Worm (Caenorhabditis elegans): ENCODE results near the gene T23G5.3.

The T23G5.3 gene

ce11 chrIII:9256961-9257360 is 25.9 kb upstream of the T23G5.3 start, which contains the start of gene M01A8.1:
Gene M01A8.1 (plus strand): TSS chrIII:9257261.
- no peak for TF ChIP-seq M03D4.4 (tag; optimal IDR thresholded peaks at IDR 0.05)
- no peak for TF ChIP-seq ceh-83 (GFP tag; optimal IDR thresholded peaks at IDR 0.05)
- no peak for TF ChIP-seq sem-2 (GFP tag; optimal IDR thresholded peaks at IDR 0.05)
- no peak for TF ChIP-seq ztf-11 (tag; optimal IDR thresholded peaks at IDR 0.05)
- no peak for TF ChIP-seq sptf-1 (tag; optimal IDR thresholded peaks at IDR 0.05)
- no peak for TF ChIP-seq drap-1 (GFP tag; optimal IDR thresholded peaks at IDR 0.05)
- TF ChIP-seq elt-3 (tag; optimal IDR thresholded peaks at IDR 0.05): no peak
- TF ChIP-seq ham-2 (GFP tag; optimal IDR thresholded peaks at IDR 0.05): no peak
- TF ChIP-seq flh-1 (GFP tag; optimal IDR thresholded peaks at IDR 0.05): no peak
- no peak for TF ChIP-seq nhr-2 (tag; optimal IDR thresholded peaks at IDR 0.05)
- no peak for TF ChIP-seq mab-5 (tag; optimal IDR thresholded peaks at IDR 0.05)
- TF ChIP-seq mep-1 (tag; optimal IDR thresholded peaks at IDR 0.05): no peak
- no peak for TF ChIP-seq nhr-237 (tag; optimal IDR thresholded peaks at IDR 0.05)
- no peak for TF ChIP-seq unc-62 (GFP tag; optimal IDR thresholded peaks at IDR 0.05)
- no peak for TF ChIP-seq unc-39 (tag; optimal IDR thresholded peaks at IDR 0.05)
- no peak for TF ChIP-seq bed-3 (GFP tag; optimal IDR thresholded peaks at IDR 0.05)
- TF ChIP-seq nhr-12 (tag; optimal IDR thresholded peaks at IDR 0.05): no peak
- TF ChIP-seq pha-4 (tag; optimal IDR thresholded peaks at IDR 0.05): no peak
- TF ChIP-seq blmp-1 (tag; optimal IDR thresholded peaks at IDR 0.05): no peak

ce11 chrIII:9255801-9256200 is 24.7 kb upstream of the T23G5.3 start:
- TF ChIP-seq pha-4 (tag; optimal IDR thresholded peaks at IDR 0.05) (no peak), blmp-1 (tag; optimal IDR thresholded peaks at IDR 0.05) (no peak)

- no peak for TF ChIP-seq nhr-237 (tag; optimal IDR thresholded peaks at IDR 0.05)
- TF ChIP-seq cnd-1 (tag; optimal IDR thresholded peaks at IDR 0.05): no peak
- no peak for TF ChIP-seq sptf-1 (tag; optimal IDR thresholded peaks at IDR 0.05)
- no peak for TF ChIP-seq blmp-1 (tag; optimal IDR thresholded peaks at IDR 0.05)
- TF ChIP-seq bed-3 (GFP tag; optimal IDR thresholded peaks at IDR 0.05): no peak
- no peak for TF ChIP-seq tbx-8 (GFP tag; optimal IDR thresholded peaks at IDR 0.05)
- TF ChIP-seq ham-2 (GFP tag; optimal IDR thresholded peaks at IDR 0.05): no peak
- no peak for TF ChIP-seq elt-3 (tag; optimal IDR thresholded peaks at IDR 0.05)
- TF ChIP-seq snpc-4 (tag; optimal IDR thresholded peaks at IDR 0.05): no peak
- TF ChIP-seq lsy-2 (tag; optimal IDR thresholded peaks at IDR 0.05): no peak
- no peak for TF ChIP-seq unc-39 (tag; optimal IDR thresholded peaks at IDR 0.05)
- TF ChIP-seq sem-2 (GFP tag; optimal IDR thresholded peaks at IDR 0.05): no peak
- no peak for TF ChIP-seq mep-1 (tag; optimal IDR thresholded peaks at IDR 0.05)
- TF ChIP-seq mab-5 (tag; optimal IDR thresholded peaks at IDR 0.05): no peak
- TF ChIP-seq ceh-39 (tag; optimal IDR thresholded peaks at IDR 0.05): no peak
Observed at ce11 chrIII:9254988-9255387, 23.9 kb upstream of the T23G5.3 start.

DNA sequence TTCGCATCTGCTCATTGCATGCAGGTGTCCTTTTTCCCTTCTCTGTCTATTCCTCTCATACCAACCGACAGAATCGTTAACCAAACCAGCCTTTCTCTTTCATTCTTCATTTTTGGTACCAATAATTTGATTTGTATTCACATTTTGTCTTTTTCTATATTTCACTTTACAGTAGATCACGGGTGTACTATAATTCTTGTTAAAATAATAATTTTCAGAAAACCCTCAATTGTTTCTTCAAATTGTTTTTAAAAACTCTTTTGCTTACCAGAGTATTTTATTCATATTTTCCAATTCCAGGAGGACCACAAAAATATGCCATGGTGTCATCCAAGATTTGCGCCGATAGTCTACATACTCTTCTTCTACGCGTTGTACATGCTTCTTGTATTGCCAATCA is 19.7 kb upstream of the T23G5.3 start, which contains the start of gene T02C1.2:
T02C1.2 (plus strand) TSS at position 301 of the 400 bp plus-strand sequence.
- no peak for TF ChIP-seq mep-1 (tag; optimal IDR thresholded peaks at IDR 0.05)
- TF ChIP-seq ces-1 (GFP tag; optimal IDR thresholded peaks at IDR 0.05): peak; percentile 6

DNA sequence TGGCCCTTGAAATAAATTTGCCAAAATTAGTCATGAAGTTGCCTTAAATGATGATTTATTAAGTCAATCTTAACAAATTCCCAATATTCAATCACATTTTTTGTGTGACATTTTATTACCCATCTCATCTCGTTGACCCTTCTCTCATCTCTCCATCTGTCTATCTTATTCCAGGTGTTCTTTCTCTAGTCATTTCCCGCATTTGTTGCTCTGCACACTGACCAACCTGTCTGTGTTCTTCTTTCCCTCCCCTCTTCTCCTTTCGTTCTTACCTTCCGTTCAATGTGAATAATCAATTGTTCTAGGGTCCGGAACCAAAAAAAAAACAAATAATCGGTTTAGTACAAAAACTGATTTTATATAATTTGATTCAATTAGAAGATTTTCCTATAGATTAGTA is 16.1 kb upstream of the T23G5.3 start, which contains the start of gene T02C1.1:
T02C1.1 (plus strand) TSS at position 305 of the 400 bp plus-strand sequence.
- TF ChIP-seq ceh-43 (GFP tag; optimal IDR thresholded peaks at IDR 0.05): no peak
- no peak for TF ChIP-seq lin-32 (GFP tag; optimal IDR thresholded peaks at IDR 0.05)
- no peak for TF ChIP-seq ceh-83 (GFP tag; optimal IDR thresholded peaks at IDR 0.05)
- TF ChIP-seq nhr-76 (tag; optimal IDR thresholded peaks at IDR 0.05): no peak
- no peak for TF ChIP-seq sem-2 (GFP tag; optimal IDR thresholded peaks at IDR 0.05)
- no peak for TF ChIP-seq unc-62 (GFP tag; optimal IDR thresholded peaks at IDR 0.05)
- no peak for TF ChIP-seq drap-1 (GFP tag; optimal IDR thresholded peaks at IDR 0.05)
- TF ChIP-seq nhr-12 (tag; optimal IDR thresholded peaks at IDR 0.05): no peak
- no peak for TF ChIP-seq ces-1 (GFP tag; optimal IDR thresholded peaks at IDR 0.05)
- TF ChIP-seq mep-1 (tag; optimal IDR thresholded peaks at IDR 0.05): no peak
- no peak for TF ChIP-seq ham-2 (GFP tag; optimal IDR thresholded peaks at IDR 0.05)
- no peak for TF ChIP-seq M03D4.4 (tag; optimal IDR thresholded peaks at IDR 0.05)
- peak; percentile 4 for TF ChIP-seq hlh-1 (tag; optimal IDR thresholded peaks at IDR 0.05)
- TF ChIP-seq nhr-2 (tag; optimal IDR thresholded peaks at IDR 0.05): peak; percentile 62
- no peak for TF ChIP-seq tbx-8 (GFP tag; optimal IDR thresholded peaks at IDR 0.05)
- no peak for TF ChIP-seq ztf-11 (tag; optimal IDR thresholded peaks at IDR 0.05)

DNA sequence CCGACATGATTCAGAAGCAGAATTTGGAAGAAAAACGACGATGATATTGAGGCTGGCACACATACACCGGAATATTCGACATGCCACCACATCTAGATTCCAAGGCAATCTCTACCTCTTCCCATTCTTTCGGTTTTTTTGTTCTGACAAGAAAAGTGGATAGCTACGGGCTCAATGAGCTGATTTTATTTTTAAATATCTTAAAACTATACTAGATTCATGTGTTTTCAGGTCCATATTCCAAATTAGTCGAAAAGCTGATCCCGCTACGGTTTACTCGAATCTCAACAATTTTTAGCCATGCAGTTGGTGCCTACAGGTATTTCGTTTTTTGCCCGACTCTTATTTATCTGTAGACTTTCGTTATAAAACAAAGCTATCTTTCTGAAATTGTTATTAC is 11.6 kb upstream of the T23G5.3 start, which contains the start of gene dat-1:
dat-1 (plus strand) TSS at position 301 of the 400 bp plus-strand sequence.
- TF ChIP-seq nhr-237 (tag; optimal IDR thresholded peaks at IDR 0.05) (no peak), sptf-1 (tag; optimal IDR thresholded peaks at IDR 0.05) (no peak), lin-13 (tag; optimal IDR thresholded peaks at IDR 0.05) (no peak), unc-120 (tag; optimal IDR thresholded peaks at IDR 0.05; ENCODE audit: poor library complexity, severe bottlenecking) (no peak), ceh-43 (GFP tag; optimal IDR thresholded peaks at IDR 0.05) (no peak), snpc-4 (tag; optimal IDR thresholded peaks at IDR 0.05) (no peak), cnd-1 (tag; optimal IDR thresholded peaks at IDR 0.05) (no peak), hlh-1 (tag; optimal IDR thresholded peaks at IDR 0.05) (no peak), elt-3 (tag; optimal IDR thresholded peaks at IDR 0.05) (no peak), nhr-76 (tag; optimal IDR thresholded peaks at IDR 0.05) (no peak), unc-39 (tag; optimal IDR thresholded peaks at IDR 0.05) (no peak), ceh-39 (tag; optimal IDR thresholded peaks at IDR 0.05) (no peak)

All from whole organism, mixed stage, embryonic.